Fruit fly (Drosophila melanogaster): ENCODE measurements around the gene eIF3a.

The eIF3a gene

dm6 chr3R:4381079-4381919, 52.4 kb downstream of the eIF3a start, which contains the start of gene Cont (continued):
- no peak for TF ChIP-seq CG10543 (GFP tag; optimal IDR thresholded peaks at IDR 0.05)
- no peak for TF ChIP-seq CG4404 (GFP tag; IDR thresholded peaks at IDR 0.05)
- TF ChIP-seq BEAF-32 (GFP tag; optimal IDR thresholded peaks at IDR 0.05), result peak; percentile 93
- TF ChIP-seq Camta (GFP tag; optimal IDR thresholded peaks at IDR 0.05), result no peak
- TF ChIP-seq CG6689 (GFP tag; IDR thresholded peaks at IDR 0.05), result no peak
- peak; percentile 20 for TF ChIP-seq CG12391 (tag; optimal IDR thresholded peaks at IDR 0.05)
- TF ChIP-seq CG18764 (GFP tag; optimal IDR thresholded peaks at IDR 0.05), result no peak
- no peak for TF ChIP-seq repo (GFP tag; optimal IDR thresholded peaks at IDR 0.05)
- TF ChIP-seq gcm2 (GFP tag; optimal IDR thresholded peaks at IDR 0.05), result no peak
- no peak for TF ChIP-seq vfl (GFP tag; optimal IDR thresholded peaks at IDR 0.05)
- TF ChIP-seq CoRest (tag; optimal IDR thresholded peaks at IDR 0.05), result peak; percentile 2
- TF ChIP-seq Bteb2 (GFP tag; optimal IDR thresholded peaks at IDR 0.05), result no peak
- peak; percentile 76 for TF ChIP-seq cg (GFP tag; optimal IDR thresholded peaks at IDR 0.05)
- no peak for TF ChIP-seq CG17568 (GFP tag; optimal IDR thresholded peaks at IDR 0.05)
- TF ChIP-seq CrebB (tag; optimal IDR thresholded peaks at IDR 0.05), result no peak
- TF ChIP-seq Aef1 (GFP tag; IDR thresholded peaks at IDR 0.05), result no peak
- TF ChIP-seq danr (GFP tag; IDR thresholded peaks at IDR 0.05), result no peak
- TF ChIP-seq sim (GFP tag; IDR thresholded peaks at IDR 0.05), result no peak
- 0 out of 3 replicates have a peak, but pooled peaks have one; percentile 53 for TF ChIP-seq ci (GFP tag; IDR thresholded peaks at IDR 0.05)
- no peak for TF ChIP-seq Antp (GFP tag; optimal IDR thresholded peaks at IDR 0.05)
- peak; percentile 39 for TF ChIP-seq Lhr (GFP tag; optimal IDR thresholded peaks at IDR 0.05)
- no peak for TF ChIP-seq CG9215 (GFP tag; IDR thresholded peaks at IDR 0.05)
- TF ChIP-seq Atf3 (GFP tag; optimal IDR thresholded peaks at IDR 0.05), result no peak
- peak; percentile 58 for TF ChIP-seq zen (tag; optimal IDR thresholded peaks at IDR 0.05)
- TF ChIP-seq slou (GFP tag; optimal IDR thresholded peaks at IDR 0.05), result no peak
- peak; percentile 6 for TF ChIP-seq Mad (GFP tag; optimal IDR thresholded peaks at IDR 0.05)
- no peak for TF ChIP-seq z (GFP tag; IDR thresholded peaks at IDR 0.05)
- TF ChIP-seq YL-1 (GFP tag; optimal IDR thresholded peaks at IDR 0.05), result peak; percentile 79
- TF ChIP-seq Dbx (GFP tag; IDR thresholded peaks at IDR 0.05), result peak; percentile 60; the same call in 1 of the 3 replicates
- no peak for TF ChIP-seq CG5245 (GFP tag; optimal IDR thresholded peaks at IDR 0.05)
- TF ChIP-seq lov (optimal IDR thresholded peaks at IDR 0.05), result no peak
- TF ChIP-seq lov (GFP tag; IDR thresholded peaks at IDR 0.05), result no peak
- TF ChIP-seq CG2120 (GFP tag; optimal IDR thresholded peaks at IDR 0.05), result peak; percentile 25
- no peak for TF ChIP-seq CG15696 (tag; optimal IDR thresholded peaks at IDR 0.05)
- peak; percentile 97 for TF ChIP-seq ato (GFP tag; IDR thresholded peaks at IDR 0.05; ENCODE audit: partially characterized antibody)
- no peak for TF ChIP-seq CG34376 (GFP tag; optimal IDR thresholded peaks at IDR 0.05)
- TF ChIP-seq stc (GFP tag; IDR thresholded peaks at IDR 0.05), result no peak
- TF ChIP-seq twi (tag; optimal IDR thresholded peaks at IDR 0.05), result no peak
- no peak for TF ChIP-seq ind (GFP tag; optimal IDR thresholded peaks at IDR 0.05)
- no peak for TF ChIP-seq Ets65A (GFP tag)
- TF ChIP-seq Spps (tag; optimal IDR thresholded peaks at IDR 0.05), result no peak
- no peak for TF ChIP-seq Lim3 (GFP tag; IDR thresholded peaks at IDR 0.05)
- no peak for TF ChIP-seq salm (tag; optimal IDR thresholded peaks at IDR 0.05)
- no peak for TF ChIP-seq Ptx1 (GFP tag; IDR thresholded peaks at IDR 0.05)
- no peak for TF ChIP-seq pho (GFP tag; optimal IDR thresholded peaks at IDR 0.05)
- no peak for TF ChIP-seq pb (GFP tag; optimal IDR thresholded peaks at IDR 0.05)
- TF ChIP-seq Gug (GFP tag; IDR thresholded peaks at IDR 0.05), result peak; percentile 14; the same call in 1 of the 4 replicates
- TF ChIP-seq CG9932 (GFP tag; IDR thresholded peaks at IDR 0.05), result peak; percentile 46; the same call in 1 of the 2 replicates
- no peak for TF ChIP-seq CG31365 (tag; optimal IDR thresholded peaks at IDR 0.05)
- TF ChIP-seq CG14710 (tag; optimal IDR thresholded peaks at IDR 0.05), result peak; percentile 46
- no peak for TF ChIP-seq h (optimal IDR thresholded peaks at IDR 0.05)

Measured in whole organism, embryonic.